Fruit fly (Drosophila melanogaster) whole organism, prepupa: ENCODE data around the gene MICU3.

Experiments used
- Blimp-1 ChIP-seq: fragments of 200-800 bp; sonication (Bioruptor generic); optimal IDR thresholded peaks from 3 replicates; lab custom pipeline; 2017; ENCODE audit warnings: missing biosample characterization, missing genetic modification characterization, mild to moderate bottlenecking, moderate library complexity, missing genetic modification reagents
- CG10669 ChIP-seq: fragments of 200-800 bp; sonication (Bioruptor generic); optimal IDR thresholded peaks from 3 replicates; lab custom pipeline; 2018; ENCODE audit warnings: missing biosample characterization, mild to moderate bottlenecking, missing genetic modification characterization, moderate library complexity
- CG11762 ChIP-seq: fragments of 200-800 bp; sonication (Bioruptor generic); optimal IDR thresholded peaks from 3 replicates; lab custom pipeline; 2016; ENCODE audit warnings: missing biosample characterization, missing genetic modification characterization; ENCODE audit not compliant: insufficient read depth
- CG11902 ChIP-seq: fragments of 200-800 bp; sonication (Bioruptor generic); optimal IDR thresholded peaks from 3 replicates; lab custom pipeline; 2016; ENCODE audit warnings: missing biosample characterization, missing genetic modification characterization
- CG16779 ChIP-seq: fragments of 200-800 bp; sonication (Bioruptor generic); optimal IDR thresholded peaks from 3 replicates; lab custom pipeline; 2017; ENCODE audit warnings: missing biosample characterization, mild to moderate bottlenecking, missing genetic modification characterization
- CG31627 ChIP-seq: fragments of 200-800 bp; sonication (Bioruptor generic); optimal IDR thresholded peaks from 3 replicates; lab custom pipeline; 2016; ENCODE audit warnings: missing biosample characterization, missing genetic modification characterization
- CG34406 ChIP-seq: fragments of 200-800 bp; sonication (Bioruptor generic); optimal IDR thresholded peaks from 3 replicates; lab custom pipeline; 2016; ENCODE audit warnings: missing biosample characterization, missing genetic modification characterization
- CG3919 ChIP-seq: fragments of 200-800 bp; sonication (Bioruptor generic); optimal IDR thresholded peaks from 3 replicates; lab custom pipeline; 2016; ENCODE audit warnings: missing biosample characterization, missing genetic modification characterization
- CG4318 ChIP-seq: fragments of 200-800 bp; sonication (Bioruptor generic); optimal IDR thresholded peaks from 3 replicates; lab custom pipeline; 2017; ENCODE audit warnings: missing biosample characterization, mild to moderate bottlenecking, missing genetic modification characterization
- CG6163 ChIP-seq: fragments of 200-800 bp; sonication (Bioruptor generic); IDR thresholded peaks from 3 replicates; pipeline ENCODE4 v1.3.6; 2022; ENCODE audit warnings: missing biosample characterization, missing genetic modification characterization
- CG6808 ChIP-seq: fragments of 200-800 bp; sonication (Bioruptor generic); optimal IDR thresholded peaks from 3 replicates; lab custom pipeline; 2017; ENCODE audit warnings: missing biosample characterization, missing genetic modification characterization, mild to moderate bottlenecking, moderate library complexity, missing genetic modification reagents
- CG6854 ChIP-seq: fragments of 200-800 bp; sonication (Bioruptor generic); optimal IDR thresholded peaks from 2 replicates; lab custom pipeline; 2017; ENCODE audit warnings: missing biosample characterization, mild to moderate bottlenecking, missing genetic modification characterization
- CG8119 ChIP-seq: fragments of 200-800 bp; sonication (Bioruptor generic); IDR thresholded peaks from 3 replicates; pipeline ENCODE4 v1.3.6; 2022; ENCODE audit warnings: missing biosample characterization, missing genetic modification characterization
- CG8319 ChIP-seq: fragments of 200-800 bp; sonication (Bioruptor generic); optimal IDR thresholded peaks from 3 replicates; lab custom pipeline; 2016; ENCODE audit warnings: missing biosample characterization, missing genetic modification characterization
- CG8632 ChIP-seq: fragments of 200-800 bp; sonication (Bioruptor generic); optimal IDR thresholded peaks from 3 replicates; lab custom pipeline; 2016; ENCODE audit warnings: missing biosample characterization, missing genetic modification characterization
- Eip75B ChIP-seq: fragments of 200-800 bp; sonication (Bioruptor generic); optimal IDR thresholded peaks from 3 replicates; lab custom pipeline; 2016; ENCODE audit warnings: missing biosample characterization, missing genetic modification characterization
- Eip78C ChIP-seq: fragments of 200-800 bp; sonication (Bioruptor generic); peaks from one replicate; lab custom pipeline; 2016; ENCODE audit warnings: missing biosample characterization, missing genetic modification characterization
- Ets21C ChIP-seq: fragments of 200-800 bp; sonication (Bioruptor generic); optimal IDR thresholded peaks from 3 replicates; lab custom pipeline; 2016; ENCODE audit warnings: missing biosample characterization, missing genetic modification characterization
- Gug ChIP-seq: fragments of 200-800 bp; sonication (Bioruptor generic); IDR thresholded peaks from 2 replicates; pipeline ENCODE4 v1.3.6; 2022; ENCODE audit warnings: missing biosample characterization, missing genetic modification characterization
- Hr39 ChIP-seq: fragments of 200-800 bp; sonication (Bioruptor generic); optimal IDR thresholded peaks from 2 replicates; lab custom pipeline; 2016; ENCODE audit warnings: missing biosample characterization, missing genetic modification characterization
- Lpt ChIP-seq: fragments of 200-800 bp; sonication (Bioruptor generic); optimal IDR thresholded peaks from 3 replicates; lab custom pipeline; 2016; ENCODE audit warnings: missing biosample characterization, missing genetic modification characterization
- Met ChIP-seq: fragments of 200-800 bp; sonication (Bioruptor generic); optimal IDR thresholded peaks from 3 replicates; lab custom pipeline; 2016; ENCODE audit warnings: missing biosample characterization, missing genetic modification characterization
- OdsH ChIP-seq: fragments of 200-800 bp; sonication (Bioruptor generic); optimal IDR thresholded peaks from 3 replicates; lab custom pipeline; 2016; ENCODE audit warnings: missing biosample characterization, missing genetic modification characterization
- Smox ChIP-seq: fragments of 200-800 bp; sonication (Bioruptor generic); optimal IDR thresholded peaks from 3 replicates; lab custom pipeline; 2016; ENCODE audit warnings: missing biosample characterization, missing genetic modification characterization
- Sox102F ChIP-seq: fragments of 200-800 bp; sonication (Bioruptor generic); optimal IDR thresholded peaks from 2 replicates; lab custom pipeline; 2016; ENCODE audit warnings: missing biosample characterization, mild to moderate bottlenecking, missing genetic modification characterization
- Sox14 ChIP-seq: fragments of 200-800 bp; sonication (Bioruptor generic); optimal IDR thresholded peaks from 3 replicates; lab custom pipeline; 2016; ENCODE audit warnings: missing biosample characterization, missing genetic modification characterization
- acj6 ChIP-seq: fragments of 200-800 bp; sonication (Bioruptor generic); optimal IDR thresholded peaks from 3 replicates; lab custom pipeline; 2016; ENCODE audit warnings: missing biosample characterization, missing genetic modification characterization
- cyc ChIP-seq: fragments of 200-800 bp; sonication (Bioruptor generic); optimal IDR thresholded peaks from 3 replicates; lab custom pipeline; 2016; ENCODE audit warnings: missing biosample characterization, missing genetic modification characterization
- dac ChIP-seq: fragments of 200-800 bp; sonication (Bioruptor generic); optimal IDR thresholded peaks from 2 replicates; lab custom pipeline; 2017; ENCODE audit warnings: missing biosample characterization, mild to moderate bottlenecking, missing genetic modification characterization
- dsx ChIP-seq: fragments of 200-800 bp; optimal IDR thresholded peaks from 3 replicates; lab custom pipeline; 2019; ENCODE audit warnings: missing biosample characterization, mild to moderate bottlenecking, missing genetic modification characterization, moderate library complexity; ENCODE audit not compliant: poor library complexity, severe bottlenecking
- eg ChIP-seq: fragments of 200-800 bp; sonication (Bioruptor generic); IDR thresholded peaks from 3 replicates; pipeline ENCODE4 v1.3.6; 2022; ENCODE audit warnings: missing biosample characterization, missing genetic modification characterization
- fd59A ChIP-seq: fragments of 200-800 bp; sonication (Bioruptor generic); optimal IDR thresholded peaks from 2 replicates; lab custom pipeline; 2017; ENCODE audit warnings: missing biosample characterization, mild to moderate bottlenecking, missing genetic modification characterization, missing genetic modification reagents
- fd85E ChIP-seq: fragments of 200-800 bp; sonication (Bioruptor generic); optimal IDR thresholded peaks from 3 replicates; lab custom pipeline; 2016; ENCODE audit warnings: missing biosample characterization, missing genetic modification characterization
- lz ChIP-seq: fragments of 200-800 bp; sonication (Bioruptor generic); optimal IDR thresholded peaks from 3 replicates; lab custom pipeline; 2016; ENCODE audit warnings: missing biosample characterization, missing genetic modification characterization
- net ChIP-seq: fragments of 200-800 bp; sonication (Bioruptor generic); optimal IDR thresholded peaks from 3 replicates; lab custom pipeline; 2016; ENCODE audit warnings: missing biosample characterization, missing genetic modification characterization
- pdm3 ChIP-seq: fragments of 200-800 bp; sonication (Bioruptor generic); optimal IDR thresholded peaks from 3 replicates; lab custom pipeline; 2016; ENCODE audit warnings: missing biosample characterization, missing genetic modification characterization
- salr ChIP-seq, 2 experiments: fragments of 200-800 bp; sonication (Bioruptor generic); optimal IDR thresholded peaks; 3 replicates each; lab custom pipeline; 2016 to 2018; ENCODE audit warnings: missing biosample characterization in 2 of 2, missing genetic modification characterization in 2 of 2, mild to moderate bottlenecking in 1 of 2
- spab ChIP-seq: fragments of 200-800 bp; sonication (Bioruptor generic); optimal IDR thresholded peaks from 2 replicates; lab custom pipeline; 2017; ENCODE audit warnings: missing biosample characterization, mild to moderate bottlenecking, missing genetic modification characterization, missing genetic modification reagents
- ss ChIP-seq, 2 experiments: fragments of 200-800 bp; sonication (Bioruptor generic); optimal IDR thresholded peaks; 2 replicates in 1 of 2; 3 replicates in 1 of 2; lab custom pipeline; 2017 to 2018; ENCODE audit warnings: mild to moderate bottlenecking in 2 of 2, missing biosample characterization in 2 of 2, missing genetic modification characterization in 2 of 2, moderate library complexity in 1 of 2
- svp ChIP-seq: fragments of 200-800 bp; sonication (Bioruptor generic); peaks from one replicate; lab custom pipeline; 2016; ENCODE audit warnings: missing biosample characterization, missing genetic modification characterization
- topi ChIP-seq: fragments of 200-800 bp; sonication (Bioruptor generic); optimal IDR thresholded peaks from 3 replicates; lab custom pipeline; 2016; ENCODE audit warnings: missing biosample characterization, missing genetic modification characterization
- vri ChIP-seq: fragments of 200-800 bp; sonication (Bioruptor generic); optimal IDR thresholded peaks from 3 replicates; lab custom pipeline; 2016; ENCODE audit warnings: missing biosample characterization, mild to moderate bottlenecking, missing genetic modification characterization

The MICU3 gene

dm6 chr3R:19863979-19864775, 17.1 kb downstream of the MICU3 start, which contains the start of the genes CG4572 and CG4686 (continued):
- TF ChIP-seq CG8119 (GFP tag; lab: Robert Waterston, UW), result peak; percentile 74
- peak; percentile 77 for TF ChIP-seq Ets21C (GFP tag; lab: Kevin White, UChicago)
- peak; percentile 74 for TF ChIP-seq Sox14 (GFP tag; lab: Kevin White, UChicago)
- TF ChIP-seq fd85E (GFP tag; lab: Kevin White, UChicago), result peak; percentile 62
- peak; percentile 63 for TF ChIP-seq dsx
- TF ChIP-seq dac (GFP tag; lab: Kevin White, UChicago), result no peak
- peak; percentile 85; the same call in 2 of the 3 replicates for TF ChIP-seq eg
- peak; percentile 47 for TF ChIP-seq Blimp-1
- peak; percentile 26 to 83 for TF ChIP-seq salr (GFP tag; optimal IDR thresholded peaks at IDR 0.05; lab: Kevin White, UChicago)
- TF ChIP-seq CG6808 (GFP tag; lab: Kevin White, UChicago), result peak; percentile 62
- TF ChIP-seq Hr39, result peak; percentile 89
- TF ChIP-seq CG10669, result peak; percentile 74
- TF ChIP-seq acj6, result peak; percentile 79
- TF ChIP-seq Smox, result peak; percentile 82
- TF ChIP-seq CG3919 (GFP tag; lab: Kevin White, UChicago), result peak; percentile 80
- TF ChIP-seq OdsH (GFP tag; lab: Kevin White, UChicago), result peak; percentile 85
- TF ChIP-seq ss (GFP tag; optimal IDR thresholded peaks at IDR 0.05; lab: Kevin White, UChicago), result peak in 1 of 2 experiments; percentile 39
- TF ChIP-seq CG16779 (tag; lab: Kevin White, UChicago), result no peak
- peak; percentile 84 for TF ChIP-seq cyc (GFP tag; lab: Kevin White, UChicago)
- TF ChIP-seq Eip75B (GFP tag; lab: Kevin White, UChicago), result peak; percentile 80
- peak; percentile 90 for TF ChIP-seq CG31627
- TF ChIP-seq Gug (GFP tag; lab: Robert Waterston, UW), result peak; percentile 83
- TF ChIP-seq fd59A (GFP tag; lab: Kevin White, UChicago), result peak; percentile 63

dm6 chr3R:19873102-19873737, 26.1 kb downstream of the MICU3 start:
- no peak for TF ChIP-seq CG31627
- TF ChIP-seq CG11762 (GFP tag; lab: Kevin White, UChicago), result no peak
- TF ChIP-seq eg, result no peak
- no peak for TF ChIP-seq Met
- no peak for TF ChIP-seq CG8119 (GFP tag; lab: Robert Waterston, UW)
- TF ChIP-seq, all 60 proteins: peak for 0

- TF ChIP-seq spab (GFP tag; lab: Kevin White, UChicago), result no peak
- TF ChIP-seq CG11902 (GFP tag; lab: Kevin White, UChicago), result no peak
- no peak for TF ChIP-seq Lpt (GFP tag; lab: Kevin White, UChicago)
- peak; percentile 42 to 71 for TF ChIP-seq ss (GFP tag; optimal IDR thresholded peaks at IDR 0.05; lab: Kevin White, UChicago)
- peak; percentile 36 for TF ChIP-seq net (GFP tag; lab: Kevin White, UChicago)
- peak; percentile 26 for TF ChIP-seq cyc (GFP tag; lab: Kevin White, UChicago)
- no peak for TF ChIP-seq Ets21C (GFP tag; lab: Kevin White, UChicago)
- peak; percentile 58 for TF ChIP-seq Sox14 (GFP tag; lab: Kevin White, UChicago)
- TF ChIP-seq CG11762 (GFP tag; lab: Kevin White, UChicago), result no peak
- TF ChIP-seq CG4318, result no peak
- no peak for TF ChIP-seq fd85E (GFP tag; lab: Kevin White, UChicago)
- TF ChIP-seq topi (GFP tag; lab: Kevin White, UChicago), result no peak
- TF ChIP-seq CG8632 (GFP tag; lab: Kevin White, UChicago), result peak; percentile 51
- peak; percentile 11 for TF ChIP-seq Sox102F (GFP tag; lab: Kevin White, UChicago)
- TF ChIP-seq CG6163 (GFP tag; lab: Robert Waterston, UW), result peak; percentile 60
- TF ChIP-seq CG34406 (GFP tag; lab: Kevin White, UChicago), result peak; percentile 32
- peak; percentile 23 for TF ChIP-seq vri (GFP tag; lab: Kevin White, UChicago)
- peak; percentile 1 for TF ChIP-seq CG8319 (GFP tag; lab: Kevin White, UChicago)
- peak; percentile 30 for TF ChIP-seq pdm3 (GFP tag; lab: Kevin White, UChicago)
- TF ChIP-seq dac (GFP tag; lab: Kevin White, UChicago), result no peak
- peak; percentile 13 for TF ChIP-seq CG31627
- no peak for TF ChIP-seq Smox
- TF ChIP-seq Eip78C (GFP tag; lab: Kevin White, UChicago), result peak; percentile 72
- TF ChIP-seq lz, result peak; percentile 23
- no peak for TF ChIP-seq Blimp-1
- peak in 1 of 2 experiments; percentile 53 for TF ChIP-seq salr (GFP tag; optimal IDR thresholded peaks at IDR 0.05; lab: Kevin White, UChicago)
- peak; percentile 33 for TF ChIP-seq CG6808 (GFP tag; lab: Kevin White, UChicago)
- TF ChIP-seq fd59A (GFP tag; lab: Kevin White, UChicago), result no peak
- TF ChIP-seq CG6854, result peak; percentile 66
- no peak for TF ChIP-seq svp (GFP tag; lab: Kevin White, UChicago)
These were observed 28.2 kb downstream of the MICU3 start, which contains the start of gene Mrp5 for dm6 chr3R:19875118-19875887. Mrp5 (minus strand) TSS chr3R:19875678.
